Worm (Caenorhabditis elegans) whole organism, late embryonic: Measurements from ENCODE around the gene ZK930.7.

ENCODE experiments used
- T23F11.4 ChIP-seq: fragments of 200-800 bp; sonication (Bioruptor generic); optimal IDR thresholded peaks from 2 replicates; lab custom pipeline; 2018; ENCODE audit warnings: mild to moderate bottlenecking, missing genetic modification characterization, missing compliant biosample characterization
- ama-1 ChIP-seq: fragments of 150-350 bp; optimal IDR thresholded peaks from 2 replicates; lab custom pipeline; 2014
- ceh-22 ChIP-seq: sonication (generic microtip); optimal IDR thresholded peaks from 2 replicates; lab custom pipeline; 2017; ENCODE audit warnings: missing biosample characterization, missing genetic modification characterization
- ceh-48 ChIP-seq: sonication (generic microtip); optimal IDR thresholded peaks from 2 replicates; lab custom pipeline; 2016; ENCODE audit warnings: missing genetic modification characterization, inconsistent platforms, missing compliant biosample characterization
- eyg-1 ChIP-seq: sonication (generic microtip); optimal IDR thresholded peaks from 2 replicates; lab custom pipeline; 2016; ENCODE audit warnings: missing genotype, missing genetic modification characterization, missing compliant biosample characterization
- gmeb-2 ChIP-seq: sonication (generic microtip); optimal IDR thresholded peaks from 2 replicates; lab custom pipeline; 2016; ENCODE audit warnings: missing genetic modification characterization, inconsistent platforms, missing compliant biosample characterization
- hlh-13 ChIP-seq: fragments of 200-800 bp; sonication (Bioruptor generic); optimal IDR thresholded peaks from 2 replicates; lab custom pipeline; 2018; ENCODE audit warnings: mild to moderate bottlenecking, missing genetic modification characterization, missing compliant biosample characterization
- nhr-11 ChIP-seq: fragments of 150-350 bp; optimal IDR thresholded peaks from 2 replicates; lab custom pipeline; 2014; ENCODE audit warnings: missing biosample characterization, missing genetic modification characterization
- pha-4 ChIP-seq: fragments of 150-350 bp; optimal IDR thresholded peaks from 2 replicates; lab custom pipeline; 2018; ENCODE audit warnings: missing biosample characterization, missing genetic modification reagents, missing genetic modification characterization
- pqm-1 ChIP-seq: sonication (generic microtip); optimal IDR thresholded peaks from 2 replicates; lab custom pipeline; 2016; ENCODE audit warnings: missing genetic modification characterization, missing compliant biosample characterization
- tbx-2 ChIP-seq: sonication (generic microtip); optimal IDR thresholded peaks from 2 replicates; lab custom pipeline; 2016; ENCODE audit warnings: missing genetic modification characterization, missing compliant biosample characterization
- tbx-7 ChIP-seq: sonication (generic microtip); optimal IDR thresholded peaks from 2 replicates; lab custom pipeline; 2016; ENCODE audit warnings: missing genotype, missing genetic modification characterization, missing compliant biosample characterization
- unc-42 ChIP-seq: sonication (generic microtip); optimal IDR thresholded peaks from 2 replicates; lab custom pipeline; 2016; ENCODE audit warnings: missing genotype, missing genetic modification characterization, missing compliant biosample characterization
- unc-55 ChIP-seq: sonication (generic microtip); optimal IDR thresholded peaks from 2 replicates; lab custom pipeline; 2017; ENCODE audit warnings: missing biosample characterization, missing genetic modification reagents, missing genetic modification characterization

DNA sequence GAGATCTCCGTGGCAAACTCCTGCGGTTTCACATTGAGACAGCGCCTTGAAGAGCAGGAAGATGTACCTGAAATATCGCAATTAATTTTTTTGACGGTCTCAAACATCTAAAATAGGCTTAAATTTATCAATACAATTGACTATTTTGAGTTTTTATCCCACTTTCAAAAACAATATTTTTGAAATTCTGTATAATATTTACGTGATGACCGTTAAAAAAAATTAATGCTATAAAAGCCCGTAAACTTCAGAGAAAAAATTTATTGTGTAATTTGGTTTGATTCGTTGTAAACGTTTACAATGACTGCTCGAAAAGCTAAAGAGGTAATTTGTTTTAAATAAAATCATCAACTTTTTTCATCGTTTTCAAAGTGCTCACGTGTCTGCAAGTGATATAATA is at the start of gene ZK930.7:
- no peak for TF ChIP-seq pha-4 (tag; lab: Kevin White, UChicago)
- TF ChIP-seq ceh-48 (tag; lab: Kevin White, UChicago) = no peak
- TF ChIP-seq ama-1 (lab: Kevin White, UChicago) = no peak
- no peak for TF ChIP-seq unc-55 (GFP tag; lab: Kevin White, UChicago)
- TF ChIP-seq tbx-2 (tag; lab: Kevin White, UChicago) = no peak
- TF ChIP-seq gmeb-2 (tag; lab: Kevin White, UChicago) = no peak
- no peak for TF ChIP-seq nhr-11 (tag; lab: Kevin White, UChicago)
- TF ChIP-seq unc-42 (tag; lab: Kevin White, UChicago) = no peak
- TF ChIP-seq pqm-1 (tag; lab: Kevin White, UChicago) = no peak
- TF ChIP-seq hlh-13 (GFP tag; lab: Kevin White, UChicago) = no peak
- no peak for TF ChIP-seq tbx-7
- no peak for TF ChIP-seq eyg-1 (tag; lab: Kevin White, UChicago)
- no peak for TF ChIP-seq ceh-22
- no peak for TF ChIP-seq T23F11.4 (GFP tag; lab: Kevin White, UChicago)
